Worm (Caenorhabditis elegans) whole organism, mixed stage, embryonic: ENCODE results near the gene fbxb-58.

Experiments
- blmp-1 ChIP-seq: fragments of 150-350 bp; optimal IDR thresholded peaks from 2 replicates; lab custom pipeline; 2014; ENCODE audit warnings: missing biosample characterization, missing genetic modification characterization
- ces-1 ChIP-seq: fragments of 150-350 bp; optimal IDR thresholded peaks from 2 replicates; lab custom pipeline; 2014; ENCODE audit warnings: missing biosample characterization, missing genetic modification reagents, missing genetic modification characterization
- drap-1 ChIP-seq: fragments of 200-800 bp; sonication (Bioruptor generic); optimal IDR thresholded peaks from 3 replicates; lab custom pipeline; 2018; ENCODE audit warnings: mild to moderate bottlenecking, missing genetic modification characterization, missing compliant biosample characterization
- nhr-12 ChIP-seq: fragments of 150-350 bp; optimal IDR thresholded peaks from 2 replicates; lab custom pipeline; 2014; ENCODE audit warnings: missing biosample characterization, missing genetic modification characterization
- nhr-237 ChIP-seq: fragments of 150-350 bp; optimal IDR thresholded peaks from 2 replicates; lab custom pipeline; 2014; ENCODE audit warnings: missing biosample characterization, missing genetic modification characterization

ce11 chrX:1598061-1598690, 29.8 kb upstream of the fbxb-58 start:
- TF ChIP-seq drap-1 (GFP tag; lab: Kevin White, UChicago) (no peak), nhr-237 (tag; lab: Kevin White, UChicago) (no peak), nhr-12 (tag; lab: Kevin White, UChicago) (no peak), ces-1 (GFP tag; lab: Kevin White, UChicago) (peak; percentile 81), blmp-1 (no peak)
